Fruit fly (Drosophila melanogaster) whole organism, embryonic: ENCODE measurements around the gene mRpL35.

Experiments
- Ada2b ChIP-seq: fragments of 200-800 bp; sonication (Bioruptor generic); IDR thresholded peaks from 2 replicates; pipeline ENCODE4 v1.3.6; 2022; ENCODE audit warnings: missing biosample characterization, missing genetic modification characterization
- CG10209 ChIP-seq: fragments of 200-800 bp; sonication (Bioruptor generic); optimal IDR thresholded peaks from 3 replicates; lab custom pipeline; 2017; ENCODE audit warnings: missing biosample characterization, mild to moderate bottlenecking, missing genetic modification characterization, missing genetic modification reagents
- CG14441 ChIP-seq: fragments of 200-800 bp; sonication (Bioruptor generic); IDR thresholded peaks from 2 replicates; pipeline ENCODE4 v1.3.6; 2022; ENCODE audit warnings: missing biosample characterization, missing genetic modification characterization
- CG6791 ChIP-seq: fragments of 200-800 bp; sonication (Bioruptor generic); IDR thresholded peaks from 3 replicates; pipeline ENCODE4 v1.3.6; 2022; ENCODE audit warnings: missing biosample characterization, missing genetic modification characterization; ENCODE audit not compliant: partially characterized antibody
- CG8765 ChIP-seq: fragments of 200-800 bp; sonication (Bioruptor generic); IDR thresholded peaks from 2 replicates; pipeline ENCODE4 v1.3.6; 2022; ENCODE audit warnings: missing biosample characterization, missing genetic modification characterization
- Dek ChIP-seq: fragments of 200-800 bp; sonication (Bioruptor generic); optimal IDR thresholded peaks from 3 replicates; lab custom pipeline; 2019; ENCODE audit warnings: missing biosample characterization, mild to moderate bottlenecking, missing genetic modification characterization, moderate library complexity
- Lim3 ChIP-seq: fragments of 200-800 bp; sonication (Bioruptor generic); IDR thresholded peaks from 2 replicates; pipeline ENCODE4 v1.3.6; 2022; ENCODE audit warnings: missing biosample characterization, missing genetic modification characterization
- Oaz ChIP-seq: fragments of 200-800 bp; sonication (Bioruptor generic); IDR thresholded peaks from 2 replicates; pipeline ENCODE4 v1.3.6; 2022; ENCODE audit warnings: missing biosample characterization, missing genetic modification characterization
- phol ChIP-seq: fragments of 200-800 bp; sonication (Bioruptor generic); optimal IDR thresholded peaks from 3 replicates; lab custom pipeline; 2018; ENCODE audit warnings: missing biosample characterization, mild to moderate bottlenecking, missing genetic modification characterization, moderate library complexity
- psq ChIP-seq: fragments of 200-800 bp; sonication (Bioruptor generic); optimal IDR thresholded peaks from 2 replicates; lab custom pipeline; 2017; ENCODE audit warnings: missing biosample characterization, missing genetic modification characterization
- pum ChIP-seq: fragments of 200-800 bp; sonication (Bioruptor generic); optimal IDR thresholded peaks from 2 replicates; lab custom pipeline; 2016; ENCODE audit warnings: missing biosample characterization, missing genetic modification characterization

DNA sequence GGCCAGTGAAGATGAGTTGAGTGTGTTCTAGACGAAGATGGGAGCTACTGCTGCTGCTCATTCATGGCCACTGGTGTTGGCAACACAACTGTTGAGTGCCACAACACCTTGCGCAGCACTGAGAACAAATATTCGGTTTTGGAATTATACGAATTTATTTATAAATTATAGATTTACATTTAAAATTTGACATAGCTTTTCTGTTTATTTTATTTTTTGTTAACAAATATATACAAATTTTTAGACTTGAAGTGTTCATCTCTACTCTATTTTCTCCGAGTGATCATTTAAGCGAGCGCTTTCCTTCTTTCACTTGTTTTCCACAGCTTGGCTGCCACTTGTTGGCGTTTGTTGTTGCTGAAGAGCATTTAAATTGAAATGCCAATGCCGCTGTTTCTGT lies 35.8 kb upstream of the mRpL35 start:
- no peak for TF ChIP-seq CG6791 (GFP tag; lab: Robert Waterston, UW)
- no peak for TF ChIP-seq psq
- no peak for TF ChIP-seq CG8765
- TF ChIP-seq phol (tag; lab: Kevin White, UChicago), result no peak
- no peak for TF ChIP-seq pum (GFP tag; lab: Kevin White, UChicago)
- TF ChIP-seq CG10209 (GFP tag; lab: Kevin White, UChicago), result no peak
- TF ChIP-seq Ada2b (GFP tag; lab: Robert Waterston, UW), result no peak
- TF ChIP-seq CG14441 (GFP tag; lab: Robert Waterston, UW), result no peak
- TF ChIP-seq Oaz (GFP tag; lab: Robert Waterston, UW), result no peak
- TF ChIP-seq Dek (tag; lab: Kevin White, UChicago), result no peak
- no peak for TF ChIP-seq Lim3 (GFP tag; lab: Robert Waterston, UW)
